Worm (Caenorhabditis elegans): ENCODE data around the gene cutl-3.

- TF ChIP-seq lin-15B (tag; optimal IDR thresholded peaks at IDR 0.05), result no peak
- no peak for TF ChIP-seq pha-4 (tag; optimal IDR thresholded peaks at IDR 0.05)
- no peak for TF ChIP-seq ama-1 (optimal IDR thresholded peaks at IDR 0.05)
- no peak for TF ChIP-seq zag-1 (tag; optimal IDR thresholded peaks at IDR 0.05)
- no peak for TF ChIP-seq nhr-12 (tag; optimal IDR thresholded peaks at IDR 0.05)
These were observed 5.0 kb upstream of the cutl-3 start, which contains the start of gene slc-25A18.1 for ce11 chrX:15003891-15004550.

All from whole organism, L3 larva.